Comparison of ENCODE assay signal across 1 fruit fly cellular context in genomic region chr2L:3629466-3629865, dm6.
TF ChIP-seq lines count a peak whose summit lies in the region.

No protein-coding gene starts in this region.

TF ChIP-seq in whole organism, embryonic, 481 proteins besides CTCF, POLR2A, EP300 and RAD21 (continued from another document and continues in another):
- no peak for TF ChIP-seq MESR4 (GFP tag; optimal IDR thresholded peaks at IDR 0.05; lab: Kevin White, UChicago)
- peak; percentile 61; the same call in 1 of the 2 replicates for TF ChIP-seq lmd (GFP tag; IDR thresholded peaks at IDR 0.05; lab: Robert Waterston, UW)
- TF ChIP-seq Rfx (GFP tag; IDR thresholded peaks at IDR 0.05; lab: Robert Waterston, UW) = peak; percentile 82
- TF ChIP-seq C15 (GFP tag; IDR thresholded peaks at IDR 0.05; lab: Robert Waterston, UW) = no peak
- TF ChIP-seq rib (GFP tag; IDR thresholded peaks at IDR 0.05; lab: Robert Waterston, UW) = no peak
- TF ChIP-seq fd102C (GFP tag; optimal IDR thresholded peaks at IDR 0.05; lab: Kevin White, UChicago) = no peak
- peak; percentile 55; the same call in 1 of the 3 replicates for TF ChIP-seq Dbx (GFP tag; IDR thresholded peaks at IDR 0.05; lab: Robert Waterston, UW)
- no peak for TF ChIP-seq sug (tag; optimal IDR thresholded peaks at IDR 0.05; lab: Kevin White, UChicago)
- no peak for TF ChIP-seq ewg (GFP tag; optimal IDR thresholded peaks at IDR 0.05; lab: Kevin White, UChicago)
- no peak for TF ChIP-seq slou (GFP tag; optimal IDR thresholded peaks at IDR 0.05; lab: Kevin White, UChicago)
- TF ChIP-seq CG30403 (GFP tag; optimal IDR thresholded peaks at IDR 0.05; lab: Kevin White, UChicago) = no peak
- TF ChIP-seq CG34376 (GFP tag; optimal IDR thresholded peaks at IDR 0.05; lab: Kevin White, UChicago) = no peak
- TF ChIP-seq Pdp1 (GFP tag; optimal IDR thresholded peaks at IDR 0.05; lab: Kevin White, UChicago) = peak; percentile 12 to 17
- no peak for TF ChIP-seq sr (GFP tag; IDR thresholded peaks at IDR 0.05; lab: Robert Waterston, UW)
- no peak for TF ChIP-seq ERR (GFP tag; optimal IDR thresholded peaks at IDR 0.05; lab: Kevin White, UChicago)
- no peak for TF ChIP-seq prd (optimal IDR thresholded peaks at IDR 0.05; lab: Kevin White, UChicago)
- TF ChIP-seq prd (GFP tag; IDR thresholded peaks at IDR 0.05; lab: Robert Waterston, UW) = peak; percentile 73; the same call in 2 of the 3 replicates
- TF ChIP-seq CG31441 (GFP tag; IDR thresholded peaks at IDR 0.05; lab: Robert Waterston, UW) = 0 out of 2 replicates have a peak, but pooled peaks have one; percentile 23
- TF ChIP-seq CG10209 (GFP tag; optimal IDR thresholded peaks at IDR 0.05; lab: Kevin White, UChicago) = no peak
- no peak for TF ChIP-seq slp2 (GFP tag; optimal IDR thresholded peaks at IDR 0.05; lab: Kevin White, UChicago)
- no peak for TF ChIP-seq CG12219 (GFP tag; optimal IDR thresholded peaks at IDR 0.05; lab: Kevin White, UChicago)
- peak; percentile 72; the same call in 2 of the 3 replicates for TF ChIP-seq dysf (GFP tag; IDR thresholded peaks at IDR 0.05; lab: Robert Waterston, UW)
- no peak for TF ChIP-seq Nf-YA (GFP tag; IDR thresholded peaks at IDR 0.05; lab: Robert Waterston, UW)
- TF ChIP-seq Vsx1 (GFP tag; optimal IDR thresholded peaks at IDR 0.05; lab: Kevin White, UChicago) = no peak
- no peak for TF ChIP-seq CG10654 (GFP tag; optimal IDR thresholded peaks at IDR 0.05; lab: Kevin White, UChicago)
- no peak for TF ChIP-seq bbx (GFP tag; IDR thresholded peaks at IDR 0.05; lab: Robert Waterston, UW; ENCODE audit: partially characterized antibody)
- TF ChIP-seq CG14965 (GFP tag; optimal IDR thresholded peaks at IDR 0.05; lab: Kevin White, UChicago; ENCODE audit: borderline replicate concordance) = no peak
- no peak for TF ChIP-seq Awh (GFP tag; IDR thresholded peaks at IDR 0.05; lab: Robert Waterston, UW)
- no peak for TF ChIP-seq sd (tag; optimal IDR thresholded peaks at IDR 0.05; lab: Kevin White, UChicago)
- no peak for TF ChIP-seq Hsf (GFP tag; optimal IDR thresholded peaks at IDR 0.05; lab: Kevin White, UChicago)
- no peak for TF ChIP-seq CG9876 (GFP tag; optimal IDR thresholded peaks at IDR 0.05; lab: Kevin White, UChicago)
- no peak for TF ChIP-seq dmrt99B (tag; optimal IDR thresholded peaks at IDR 0.05; lab: Kevin White, UChicago)
- TF ChIP-seq CG3995 (GFP tag; optimal IDR thresholded peaks at IDR 0.05; lab: Kevin White, UChicago) = no peak
- no peak for TF ChIP-seq CG33557 (GFP tag; optimal IDR thresholded peaks at IDR 0.05; lab: Kevin White, UChicago)
- TF ChIP-seq Mes4 (GFP tag; optimal IDR thresholded peaks at IDR 0.05; lab: Kevin White, UChicago) = no peak
- no peak for TF ChIP-seq Ssrp (tag; optimal IDR thresholded peaks at IDR 0.05; lab: Kevin White, UChicago)
- peak; percentile 37 for TF ChIP-seq Bteb2 (GFP tag; optimal IDR thresholded peaks at IDR 0.05; lab: Kevin White, UChicago)
- no peak for TF ChIP-seq Abd-B (GFP tag; optimal IDR thresholded peaks at IDR 0.05; lab: Kevin White, UChicago)
- TF ChIP-seq CoRest (tag; optimal IDR thresholded peaks at IDR 0.05; lab: Kevin White, UChicago) = peak; percentile 25
- TF ChIP-seq Hmr (GFP tag; optimal IDR thresholded peaks at IDR 0.05; lab: Kevin White, UChicago) = peak; percentile 23
- TF ChIP-seq bcd (GFP tag; optimal IDR thresholded peaks at IDR 0.05; lab: Kevin White, UChicago) = peak; percentile 14
- TF ChIP-seq tll (GFP tag; optimal IDR thresholded peaks at IDR 0.05; lab: Kevin White, UChicago) = no peak
- TF ChIP-seq CG1832 (GFP tag; optimal IDR thresholded peaks at IDR 0.05; lab: Kevin White, UChicago) = no peak
- peak in 1 of 2 experiments; percentile 11 for TF ChIP-seq Hr51 (GFP tag; optimal IDR thresholded peaks at IDR 0.05; lab: Kevin White, UChicago)
- TF ChIP-seq gfzf (GFP tag; optimal IDR thresholded peaks at IDR 0.05; lab: Kevin White, UChicago) = no peak
- no peak for TF ChIP-seq CG8924 (tag; optimal IDR thresholded peaks at IDR 0.05; lab: Kevin White, UChicago)
- TF ChIP-seq CG12299 (tag; optimal IDR thresholded peaks at IDR 0.05; lab: Kevin White, UChicago) = no peak
- TF ChIP-seq CG7357 (GFP tag; IDR thresholded peaks at IDR 0.05; lab: Robert Waterston, UW) = peak; percentile 60; the same call in 1 of the 3 replicates
- TF ChIP-seq sob (GFP tag; IDR thresholded peaks at IDR 0.05; lab: Robert Waterston, UW) = no peak
- TF ChIP-seq CG10366 (GFP tag; IDR thresholded peaks at IDR 0.05; lab: Robert Waterston, UW) = no peak; the same call in 1 of the 2 replicates
- TF ChIP-seq esg (GFP tag; conservative IDR thresholded peaks at IDR 0.05; lab: Robert Waterston, UW) = peak; percentile 25; the same call in 1 of the 2 replicates
- TF ChIP-seq pita (GFP tag; optimal IDR thresholded peaks at IDR 0.05; lab: Kevin White, UChicago) = no peak
- no peak for TF ChIP-seq Antp (GFP tag; optimal IDR thresholded peaks at IDR 0.05; lab: Kevin White, UChicago)
- TF ChIP-seq ken (GFP tag; IDR thresholded peaks at IDR 0.05; lab: Robert Waterston, UW) = no peak
- TF ChIP-seq Drgx (GFP tag; IDR thresholded peaks at IDR 0.05; lab: Robert Waterston, UW) = peak; percentile 79
- no peak for TF ChIP-seq CG1024 (GFP tag; IDR thresholded peaks at IDR 0.05; lab: Robert Waterston, UW)
- no peak for TF ChIP-seq BEAF-32 (GFP tag; optimal IDR thresholded peaks at IDR 0.05; lab: Kevin White, UChicago)
- no peak for TF ChIP-seq Fer2 (tag; optimal IDR thresholded peaks at IDR 0.05; lab: Kevin White, UChicago)
- TF ChIP-seq Bdp1 (GFP tag; optimal IDR thresholded peaks at IDR 0.05; lab: Kevin White, UChicago) = no peak
- TF ChIP-seq CG33213 (GFP tag; optimal IDR thresholded peaks at IDR 0.05; lab: Kevin White, UChicago) = no peak
- TF ChIP-seq schlank (tag; optimal IDR thresholded peaks at IDR 0.05; lab: Kevin White, UChicago) = no peak
- peak; percentile 8 for TF ChIP-seq Sox102F (GFP tag; optimal IDR thresholded peaks at IDR 0.05; lab: Kevin White, UChicago)
- no peak for TF ChIP-seq ac (GFP tag; optimal IDR thresholded peaks at IDR 0.05; lab: Kevin White, UChicago)
- TF ChIP-seq Med (GFP tag; lab: Kevin White, UChicago) = peak; percentile 85
- TF ChIP-seq seq (GFP tag; IDR thresholded peaks at IDR 0.05; lab: Robert Waterston, UW) = 0 out of 2 replicates have a peak, but pooled peaks have one; percentile 35
- no peak for TF ChIP-seq gce (GFP tag; IDR thresholded peaks at IDR 0.05; lab: Robert Waterston, UW)
- TF ChIP-seq sens (GFP tag; lab: Kevin White, UChicago) = no peak
- TF ChIP-seq CG3847 (GFP tag; IDR thresholded peaks at IDR 0.05; lab: Robert Waterston, UW) = peak; percentile 42; the same call in 1 of the 2 replicates
- no peak for TF ChIP-seq CG8359 (GFP tag; optimal IDR thresholded peaks at IDR 0.05; lab: Kevin White, UChicago; ENCODE audit: borderline replicate concordance)
- TF ChIP-seq CG7271 (tag; optimal IDR thresholded peaks at IDR 0.05; lab: Kevin White, UChicago) = no peak
- TF ChIP-seq Atf-2 (GFP tag; optimal IDR thresholded peaks at IDR 0.05; lab: Kevin White, UChicago) = no peak
- TF ChIP-seq CG14014 (GFP tag; IDR thresholded peaks at IDR 0.05; lab: Robert Waterston, UW) = peak; percentile 53; the same call in 1 of the 2 replicates
- TF ChIP-seq bigmax (GFP tag; optimal IDR thresholded peaks at IDR 0.05; lab: Kevin White, UChicago) = no peak
- TF ChIP-seq gcm (GFP tag; optimal IDR thresholded peaks at IDR 0.05; lab: Kevin White, UChicago) = no peak
- TF ChIP-seq CG6654 (GFP tag; optimal IDR thresholded peaks at IDR 0.05; lab: Kevin White, UChicago) = no peak
- peak; percentile 73 for TF ChIP-seq lab (GFP tag; optimal IDR thresholded peaks at IDR 0.05; lab: Kevin White, UChicago)
- no peak for TF ChIP-seq Oaz (GFP tag; IDR thresholded peaks at IDR 0.05; lab: Robert Waterston, UW)
- TF ChIP-seq CG1603 (tag; optimal IDR thresholded peaks at IDR 0.05; lab: Kevin White, UChicago) = no peak
- no peak for TF ChIP-seq CG8944 (GFP tag; optimal IDR thresholded peaks at IDR 0.05; lab: Kevin White, UChicago)
- TF ChIP-seq CG13287 (GFP tag; IDR thresholded peaks at IDR 0.05; lab: Robert Waterston, UW; ENCODE audit: partially characterized antibody) = no peak
- no peak for TF ChIP-seq Chrac-16 (GFP tag; optimal IDR thresholded peaks at IDR 0.05; lab: Kevin White, UChicago)
- TF ChIP-seq CG2116 (GFP tag; optimal IDR thresholded peaks at IDR 0.05; lab: Kevin White, UChicago) = no peak
- no peak; the same call in 1 of the 2 replicates for TF ChIP-seq vvl (GFP tag; IDR thresholded peaks at IDR 0.05; lab: Robert Waterston, UW)
- no peak for TF ChIP-seq CG12659 (GFP tag; optimal IDR thresholded peaks at IDR 0.05; lab: Kevin White, UChicago)
- peak; percentile 47 for TF ChIP-seq mam (GFP tag; optimal IDR thresholded peaks at IDR 0.05; lab: Kevin White, UChicago)
- no peak for TF ChIP-seq CG30020 (tag; optimal IDR thresholded peaks at IDR 0.05; lab: Kevin White, UChicago)
- no peak for TF ChIP-seq Bgb (GFP tag; IDR thresholded peaks at IDR 0.05; lab: Robert Waterston, UW; ENCODE audit: partially characterized antibody)
- peak; percentile 37 for TF ChIP-seq pho (GFP tag; optimal IDR thresholded peaks at IDR 0.05; lab: Kevin White, UChicago)
- TF ChIP-seq oc (tag; optimal IDR thresholded peaks at IDR 0.05; lab: Kevin White, UChicago) = no peak
- TF ChIP-seq Meics (GFP tag; optimal IDR thresholded peaks at IDR 0.05; lab: Kevin White, UChicago) = peak; percentile 61
- TF ChIP-seq Xrp1 (GFP tag; IDR thresholded peaks at IDR 0.05; lab: Robert Waterston, UW) = peak; percentile 55; the same call in 1 of the 2 replicates
- no peak for TF ChIP-seq CG15011 (GFP tag; optimal IDR thresholded peaks at IDR 0.05; lab: Kevin White, UChicago)
- TF ChIP-seq Dp (GFP tag; optimal IDR thresholded peaks at IDR 0.05; lab: Kevin White, UChicago) = no peak
- no peak for TF ChIP-seq zen2 (GFP tag; IDR thresholded peaks at IDR 0.05; lab: Robert Waterston, UW; ENCODE audit: partially characterized antibody)
- peak; percentile 5 for TF ChIP-seq CG12769 (tag; optimal IDR thresholded peaks at IDR 0.05; lab: Kevin White, UChicago)
- no peak for TF ChIP-seq CG11560 (tag; IDR thresholded peaks at IDR 0.05; lab: Robert Waterston, UW)
- TF ChIP-seq klu (GFP tag; IDR thresholded peaks at IDR 0.05; lab: Robert Waterston, UW) = peak; percentile 32; the same call in 1 of the 2 replicates
- no peak for TF ChIP-seq CG31365 (tag; optimal IDR thresholded peaks at IDR 0.05; lab: Kevin White, UChicago)
- no peak for TF ChIP-seq CG18262 (tag; optimal IDR thresholded peaks at IDR 0.05; lab: Kevin White, UChicago)
- peak; percentile 46; the same call in 1 of the 2 replicates for TF ChIP-seq Taf1 (GFP tag; IDR thresholded peaks at IDR 0.05; lab: Robert Waterston, UW)
- no peak for TF ChIP-seq Dad (GFP tag; optimal IDR thresholded peaks at IDR 0.05; lab: Kevin White, UChicago)
- TF ChIP-seq CG2129 (GFP tag; IDR thresholded peaks at IDR 0.05; lab: Robert Waterston, UW; ENCODE audit: partially characterized antibody) = no peak
- TF ChIP-seq CG2202 (tag; optimal IDR thresholded peaks at IDR 0.05; lab: Kevin White, UChicago) = no peak
- TF ChIP-seq tio (GFP tag; optimal IDR thresholded peaks at IDR 0.05; lab: Kevin White, UChicago) = no peak
- TF ChIP-seq otp (GFP tag; IDR thresholded peaks at IDR 0.05; lab: Robert Waterston, UW) = 0 out of 3 replicates have a peak, but pooled peaks have one; percentile 15
- TF ChIP-seq eve (GFP tag; optimal IDR thresholded peaks at IDR 0.05; lab: Kevin White, UChicago) = no peak
- TF ChIP-seq tna (GFP tag; IDR thresholded peaks at IDR 0.05; lab: Robert Waterston, UW; ENCODE audit: partially characterized antibody) = no peak
- TF ChIP-seq Hr3 (GFP tag; optimal IDR thresholded peaks at IDR 0.05; lab: Kevin White, UChicago) = no peak
- TF ChIP-seq CG10543 (GFP tag; optimal IDR thresholded peaks at IDR 0.05; lab: Kevin White, UChicago) = no peak
- peak; percentile 4 for TF ChIP-seq Xbp1 (GFP tag; optimal IDR thresholded peaks at IDR 0.05; lab: Kevin White, UChicago)
- TF ChIP-seq CG10147 (GFP tag; optimal IDR thresholded peaks at IDR 0.05; lab: Kevin White, UChicago) = peak; percentile 29
- TF ChIP-seq CG3407 (GFP tag; optimal IDR thresholded peaks at IDR 0.05; lab: Kevin White, UChicago) = no peak
- TF ChIP-seq MTF-1 (GFP tag; optimal IDR thresholded peaks at IDR 0.05; lab: Kevin White, UChicago; ENCODE audit: borderline replicate concordance) = no peak
- peak; percentile 63 for TF ChIP-seq row (GFP tag; IDR thresholded peaks at IDR 0.05; lab: Robert Waterston, UW)
- no peak for TF ChIP-seq CG1647 (GFP tag; optimal IDR thresholded peaks at IDR 0.05; lab: Kevin White, UChicago)
- no peak for TF ChIP-seq luna (GFP tag; optimal IDR thresholded peaks at IDR 0.05; lab: Kevin White, UChicago)
- peak; percentile 23 for TF ChIP-seq CG12155 (GFP tag; optimal IDR thresholded peaks at IDR 0.05; lab: Kevin White, UChicago)
- TF ChIP-seq grau (tag; optimal IDR thresholded peaks at IDR 0.05; lab: Kevin White, UChicago) = peak; percentile 35
- TF ChIP-seq HHEX (GFP tag; optimal IDR thresholded peaks at IDR 0.05; lab: Kevin White, UChicago) = peak; percentile 45
- TF ChIP-seq her (GFP tag; optimal IDR thresholded peaks at IDR 0.05; lab: Kevin White, UChicago) = no peak
- TF ChIP-seq CG16813 (GFP tag; IDR thresholded peaks at IDR 0.05; lab: Robert Waterston, UW; ENCODE audit: partially characterized antibody) = no peak
- TF ChIP-seq CG17361 (GFP tag; IDR thresholded peaks at IDR 0.05; lab: Robert Waterston, UW) = 0 out of 3 replicates have a peak, but pooled peaks have one; percentile 21
- TF ChIP-seq CG1233 (GFP tag; optimal IDR thresholded peaks at IDR 0.05; lab: Kevin White, UChicago) = no peak
- no peak for TF ChIP-seq phol (tag; optimal IDR thresholded peaks at IDR 0.05; lab: Kevin White, UChicago)
- TF ChIP-seq pros (GFP tag; optimal IDR thresholded peaks at IDR 0.05; lab: Kevin White, UChicago) = no peak
- peak; percentile 45 for TF ChIP-seq lbe (GFP tag; optimal IDR thresholded peaks at IDR 0.05; lab: Kevin White, UChicago)
- no peak for TF ChIP-seq gro (GFP tag; optimal IDR thresholded peaks at IDR 0.05; lab: Kevin White, UChicago)
- no peak for TF ChIP-seq Spps (tag; optimal IDR thresholded peaks at IDR 0.05; lab: Kevin White, UChicago)
- no peak for TF ChIP-seq CG10274 (GFP tag; optimal IDR thresholded peaks at IDR 0.05; lab: Kevin White, UChicago)
- TF ChIP-seq CG2678 (tag; optimal IDR thresholded peaks at IDR 0.05; lab: Kevin White, UChicago) = peak; percentile 50
- TF ChIP-seq CG8281 (tag; optimal IDR thresholded peaks at IDR 0.05; lab: Kevin White, UChicago) = no peak
- no peak for TF ChIP-seq CG3065 (GFP tag; optimal IDR thresholded peaks at IDR 0.05; lab: Kevin White, UChicago)
- no peak for TF ChIP-seq CG6765 (GFP tag; optimal IDR thresholded peaks at IDR 0.05; lab: Kevin White, UChicago)
- TF ChIP-seq HmgD (GFP tag; optimal IDR thresholded peaks at IDR 0.05; lab: Kevin White, UChicago) = no peak
